Worm (Caenorhabditis elegans) whole organism, late embryonic: ENCODE data around the gene atp-2.

Source experiments
- C38D4.7 ChIP-seq: fragments of 200-800 bp; sonication (Bioruptor generic); optimal IDR thresholded peaks from 2 replicates; lab custom pipeline; 2018; ENCODE audit warnings: mild to moderate bottlenecking, missing genetic modification characterization, moderate library complexity, missing compliant biosample characterization
- F13H6.1 ChIP-seq: sonication (generic microtip); optimal IDR thresholded peaks from 2 replicates; lab custom pipeline; 2016; ENCODE audit warnings: missing genetic modification characterization, missing compliant biosample characterization
- K02D7.2 ChIP-seq: sonication (generic microtip); optimal IDR thresholded peaks from 2 replicates; lab custom pipeline; 2017; ENCODE audit warnings: mild to moderate bottlenecking, missing genetic modification characterization, missing compliant biosample characterization
- T23F11.4 ChIP-seq: fragments of 200-800 bp; sonication (Bioruptor generic); optimal IDR thresholded peaks from 2 replicates; lab custom pipeline; 2018; ENCODE audit warnings: mild to moderate bottlenecking, missing genetic modification characterization, missing compliant biosample characterization
- Y22D7AL.16 ChIP-seq: sonication (generic microtip); optimal IDR thresholded peaks from 2 replicates; lab custom pipeline; 2016; ENCODE audit warnings: missing genetic modification characterization, missing compliant biosample characterization
- ahr-1 ChIP-seq: sonication (generic microtip); optimal IDR thresholded peaks from 2 replicates; lab custom pipeline; 2016; ENCODE audit warnings: missing genetic modification characterization, missing compliant biosample characterization
- ceh-14 ChIP-seq: sonication (generic microtip); optimal IDR thresholded peaks from 2 replicates; lab custom pipeline; 2016; ENCODE audit warnings: missing genotype, missing genetic modification characterization, missing compliant biosample characterization
- ceh-18 ChIP-seq: sonication (generic microtip); optimal IDR thresholded peaks from 2 replicates; lab custom pipeline; 2016; ENCODE audit warnings: missing genetic modification characterization, missing compliant biosample characterization
- ceh-19 ChIP-seq: fragments of 200-800 bp; sonication (Bioruptor generic); optimal IDR thresholded peaks from 2 replicates; lab custom pipeline; 2018; ENCODE audit warnings: mild to moderate bottlenecking, missing genetic modification characterization, missing compliant biosample characterization
- ceh-2 ChIP-seq: sonication (generic microtip); optimal IDR thresholded peaks from 2 replicates; lab custom pipeline; 2016; ENCODE audit warnings: missing genotype, missing genetic modification characterization, missing compliant biosample characterization
- ceh-31 ChIP-seq: sonication (generic microtip); optimal IDR thresholded peaks from 2 replicates; lab custom pipeline; 2016; ENCODE audit warnings: missing genetic modification characterization, missing compliant biosample characterization
- ceh-34 ChIP-seq: sonication (generic microtip); optimal IDR thresholded peaks from 2 replicates; lab custom pipeline; 2016; ENCODE audit warnings: mild to moderate bottlenecking, missing genetic modification characterization, missing compliant biosample characterization
- ceh-6 ChIP-seq: fragments of 200-800 bp; sonication (Bioruptor generic); optimal IDR thresholded peaks from 2 replicates; lab custom pipeline; 2018; ENCODE audit warnings: mild to moderate bottlenecking, missing genetic modification characterization, missing compliant biosample characterization
- che-1 ChIP-seq: sonication (generic microtip); optimal IDR thresholded peaks from 2 replicates; lab custom pipeline; 2016; ENCODE audit warnings: mild to moderate bottlenecking, missing genetic modification characterization, missing compliant biosample characterization
- dmd-4 ChIP-seq: sonication (generic microtip); optimal IDR thresholded peaks from 2 replicates; lab custom pipeline; 2016; ENCODE audit warnings: borderline replicate concordance, missing genetic modification characterization, missing compliant biosample characterization
- elt-2 ChIP-seq: sonication (generic microtip); optimal IDR thresholded peaks from 2 replicates; lab custom pipeline; 2016; ENCODE audit warnings: missing genetic modification reagents, missing genetic modification characterization, missing compliant biosample characterization
- ets-4 ChIP-seq: sonication (generic microtip); optimal IDR thresholded peaks from 2 replicates; lab custom pipeline; 2016; ENCODE audit warnings: missing genetic modification characterization, missing compliant biosample characterization
- eyg-1 ChIP-seq: sonication (generic microtip); optimal IDR thresholded peaks from 2 replicates; lab custom pipeline; 2016; ENCODE audit warnings: missing genotype, missing genetic modification characterization, missing compliant biosample characterization
- fkh-6 ChIP-seq: sonication (generic microtip); optimal IDR thresholded peaks from 2 replicates; lab custom pipeline; 2016; ENCODE audit warnings: missing genetic modification characterization, missing compliant biosample characterization
- gmeb-2 ChIP-seq: sonication (generic microtip); optimal IDR thresholded peaks from 2 replicates; lab custom pipeline; 2016; ENCODE audit warnings: missing genetic modification characterization, inconsistent platforms, missing compliant biosample characterization
- hlh-13 ChIP-seq: fragments of 200-800 bp; sonication (Bioruptor generic); optimal IDR thresholded peaks from 2 replicates; lab custom pipeline; 2018; ENCODE audit warnings: mild to moderate bottlenecking, missing genetic modification characterization, missing compliant biosample characterization
- hlh-15 ChIP-seq: sonication (generic microtip); optimal IDR thresholded peaks from 2 replicates; lab custom pipeline; 2016; ENCODE audit warnings: missing genetic modification characterization, missing compliant biosample characterization
- hlh-30 ChIP-seq: sonication (generic microtip); optimal IDR thresholded peaks from 2 replicates; lab custom pipeline; 2017; ENCODE audit warnings: antibody characterized with exemption, missing genetic modification characterization, missing compliant biosample characterization; ENCODE audit not compliant: insufficient read depth
- lim-6 ChIP-seq: sonication (generic microtip); optimal IDR thresholded peaks from 2 replicates; lab custom pipeline; 2016; ENCODE audit warnings: missing genetic modification characterization, missing compliant biosample characterization
- lin-11 ChIP-seq: fragments of 200-800 bp; sonication (Bioruptor generic); optimal IDR thresholded peaks from 2 replicates; lab custom pipeline; 2018; ENCODE audit warnings: mild to moderate bottlenecking, missing genetic modification characterization, missing compliant biosample characterization
- nfya-1 ChIP-seq: sonication (generic microtip); optimal IDR thresholded peaks from 2 replicates; lab custom pipeline; 2017; ENCODE audit warnings: missing genetic modification characterization, mild to moderate bottlenecking, missing compliant biosample characterization, antibody characterized with exemption, moderate library complexity
- nhr-232 ChIP-seq: sonication (generic microtip); optimal IDR thresholded peaks from 2 replicates; lab custom pipeline; 2016; ENCODE audit warnings: missing genetic modification characterization, missing compliant biosample characterization
- npax-4 ChIP-seq: sonication (generic microtip); optimal IDR thresholded peaks from 2 replicates; lab custom pipeline; 2016; ENCODE audit warnings: missing genetic modification characterization, missing compliant biosample characterization
- pat-9 ChIP-seq: fragments of 200-800 bp; sonication (Bioruptor generic); optimal IDR thresholded peaks from 2 replicates; lab custom pipeline; 2018; ENCODE audit warnings: mild to moderate bottlenecking, missing genetic modification characterization, moderate library complexity, missing compliant biosample characterization
- pax-1 ChIP-seq: fragments of 150-350 bp; optimal IDR thresholded peaks from 2 replicates; lab custom pipeline; 2014; ENCODE audit warnings: missing biosample characterization, missing genetic modification characterization
- pha-2 ChIP-seq: sonication (generic microtip); optimal IDR thresholded peaks from 2 replicates; lab custom pipeline; 2017; ENCODE audit warnings: mild to moderate bottlenecking, missing genetic modification characterization, missing compliant biosample characterization
- rnt-1 ChIP-seq: sonication (generic microtip); optimal IDR thresholded peaks from 2 replicates; lab custom pipeline; 2016; ENCODE audit warnings: missing genetic modification characterization, missing compliant biosample characterization
- sdc-2 ChIP-seq: sonication (generic microtip); optimal IDR thresholded peaks from 2 replicates; lab custom pipeline; 2016; ENCODE audit warnings: missing genotype, missing genetic modification characterization, missing compliant biosample characterization
- sox-2 ChIP-seq: fragments of 200-800 bp; sonication (Bioruptor generic); IDR thresholded peaks from 2 replicates; pipeline ENCODE4 v1.3.6; 2022; ENCODE audit warnings: missing genetic modification reagents, missing genetic modification characterization, missing compliant biosample characterization
- syd-9 ChIP-seq: sonication (generic microtip); optimal IDR thresholded peaks from 2 replicates; lab custom pipeline; 2016; ENCODE audit warnings: mild to moderate bottlenecking, missing genetic modification characterization, moderate library complexity, missing compliant biosample characterization
- ttx-3 ChIP-seq: sonication (generic microtip); optimal IDR thresholded peaks from 2 replicates; lab custom pipeline; 2016; ENCODE audit warnings: missing genetic modification reagents, missing genetic modification characterization, missing compliant biosample characterization
- unc-3 ChIP-seq, 2 experiments: fragments of 200-800 bp in 1 of 2; sonication (Bioruptor generic) in 1 of 2; sonication (generic microtip) in 1 of 2; conservative IDR thresholded peaks in 1 of 2; optimal IDR thresholded peaks in 1 of 2; 2 replicates each; pipeline versions ENCODE4 v1.3.6 to Lab custom; 2016 to 2022; ENCODE audit warnings: missing compliant biosample characterization in 2 of 2, missing genetic modification characterization in 2 of 2, missing genetic modification reagents in 1 of 2
- unc-55 ChIP-seq: sonication (generic microtip); optimal IDR thresholded peaks from 2 replicates; lab custom pipeline; 2017; ENCODE audit warnings: missing biosample characterization, missing genetic modification reagents, missing genetic modification characterization
- unc-86 ChIP-seq: sonication (generic microtip); optimal IDR thresholded peaks from 2 replicates; lab custom pipeline; 2016; ENCODE audit warnings: missing genetic modification characterization, missing compliant biosample characterization
- zip-5 ChIP-seq: sonication (generic microtip); optimal IDR thresholded peaks from 2 replicates; lab custom pipeline; 2016; ENCODE audit warnings: missing genetic modification characterization, missing compliant biosample characterization
- ztf-16 ChIP-seq: sonication (generic microtip); optimal IDR thresholded peaks from 2 replicates; lab custom pipeline; 2017; ENCODE audit warnings: missing genetic modification characterization, missing compliant biosample characterization

The atp-2 gene

DNA sequence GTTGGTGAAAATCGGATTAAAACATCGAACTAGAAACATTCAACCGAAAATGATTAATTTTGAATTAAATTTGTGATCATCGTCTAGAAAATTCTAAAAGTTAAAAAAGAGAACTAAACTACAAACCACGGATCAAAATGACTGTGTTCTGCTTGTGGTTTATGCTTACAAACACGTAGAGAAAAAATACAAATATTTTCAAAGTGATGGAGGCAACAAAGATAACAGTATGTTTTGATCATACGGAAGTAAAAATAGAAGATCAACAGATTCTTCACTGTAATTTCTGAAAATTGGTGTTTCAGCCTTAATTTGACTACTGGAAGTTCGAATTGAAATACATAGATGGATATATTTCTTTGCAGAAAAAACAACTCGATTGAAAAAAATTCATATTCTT lies 24.9 kb upstream of the atp-2 start:
- TF ChIP-seq ceh-18 (tag; lab: Kevin White, UChicago): no peak

ce11 chrIII:5206861-5207414 lies 21.3 kb upstream of the atp-2 start, which contains the start of gene morc-1:
morc-1 (minus strand) TSS chrIII:5206911.
- peak; percentile 7 for TF ChIP-seq C38D4.7 (GFP tag; lab: Kevin White, UChicago)
- no peak for TF ChIP-seq eyg-1 (tag; lab: Kevin White, UChicago)

DNA sequence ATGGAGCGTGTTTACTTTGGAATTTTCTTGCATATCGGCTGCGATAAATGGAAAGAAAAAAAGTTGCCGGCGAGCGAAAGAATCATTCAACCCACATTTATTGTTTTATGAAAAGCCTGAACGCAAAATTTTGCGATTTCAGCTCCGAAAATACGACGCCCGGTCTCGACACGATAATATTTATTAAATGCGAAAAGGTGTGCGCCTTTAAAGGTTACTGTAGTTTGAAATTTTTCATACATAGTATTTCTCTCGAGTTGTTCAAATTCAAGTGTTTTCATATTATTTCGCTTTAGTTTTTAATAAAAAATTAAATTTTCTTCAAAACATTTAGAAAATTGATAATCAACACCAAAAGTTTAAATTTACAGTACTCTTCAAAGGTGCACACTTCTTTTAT lies 19.2 kb upstream of the atp-2 start, which contains the start of gene syx-16:
Gene syx-16, minus strand, starts transcription at position 118 of the 400 bp plus-strand sequence.
- TF ChIP-seq K02D7.2 (no peak), che-1 (tag; lab: Kevin White, UChicago) (no peak), fkh-6 (no peak), pax-1 (tag; lab: Kevin White, UChicago) (no peak), npax-4 (tag; lab: Kevin White, UChicago) (no peak), zip-5 (no peak), F13H6.1 (tag; lab: Kevin White, UChicago) (no peak), T23F11.4 (GFP tag; lab: Kevin White, UChicago) (no peak)

DNA sequence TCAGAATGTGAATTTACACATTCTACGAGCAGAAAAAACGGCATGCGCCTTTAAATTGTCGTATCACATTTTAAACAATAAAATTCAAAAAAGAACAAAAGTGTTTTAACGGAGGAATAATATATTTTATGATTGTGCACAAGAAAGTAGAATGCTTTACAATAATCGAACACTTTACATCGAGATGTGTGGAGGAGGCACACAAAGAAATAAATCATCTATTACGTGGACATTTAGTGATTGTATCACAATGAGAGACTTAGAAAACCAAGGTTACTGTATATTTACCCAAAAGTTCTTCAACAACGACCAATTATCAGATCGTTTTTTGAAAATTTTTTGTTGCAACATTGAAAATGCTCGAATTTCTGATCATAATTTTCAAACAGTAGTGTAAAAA lies 17.9 kb upstream of the atp-2 start:
- TF ChIP-seq unc-55 (peak; percentile 12), ceh-34 (tag; lab: Kevin White, UChicago) (no peak), pax-1 (tag; lab: Kevin White, UChicago) (no peak)

ce11 chrIII:5211137-5211648 lies 17.0 kb upstream of the atp-2 start:
- TF ChIP-seq ceh-19 (GFP tag; lab: Kevin White, UChicago) (peak; percentile 82), unc-86 (tag; lab: Kevin White, UChicago) (peak; percentile 45), nfya-1 (tag; lab: Kevin White, UChicago) (peak; percentile 1), ttx-3 (peak; percentile 3), zip-5 (peak; percentile 4), lin-11 (tag; lab: Kevin White, UChicago) (peak; percentile 63), K02D7.2 (peak; percentile 52), ceh-18 (tag; lab: Kevin White, UChicago) (peak; percentile 73), pat-9 (peak; percentile 43), elt-2 (tag; lab: Kevin White, UChicago) (peak; percentile 74), ztf-16 (peak; percentile 10), hlh-13 (GFP tag; lab: Kevin White, UChicago) (peak; percentile 25), ceh-2 (tag; lab: Kevin White, UChicago) (peak; percentile 62), gmeb-2 (tag; lab: Kevin White, UChicago) (peak; percentile 43), nhr-232 (tag; lab: Kevin White, UChicago) (peak; percentile 65), T23F11.4 (GFP tag; lab: Kevin White, UChicago) (peak; percentile 30), hlh-30 (tag; lab: Kevin White, UChicago) (peak; percentile 42), F13H6.1 (tag; lab: Kevin White, UChicago) (peak; percentile 23), ceh-31 (tag; lab: Kevin White, UChicago) (peak; percentile 54), sox-2 (GFP tag; lab: Robert Waterston, UW) (peak; percentile 17; the same call in 1 of the 2 replicates), lim-6 (tag; lab: Kevin White, UChicago) (peak; percentile 33), unc-3 (GFP tag; conservative IDR thresholded peaks at IDR 0.05; lab: Robert Waterston, UW) (peak; percentile 61; the same call in 1 of the 2 replicates), unc-3 (tag; optimal IDR thresholded peaks at IDR 0.05; lab: Kevin White, UChicago) (peak; percentile 48), syd-9 (tag; lab: Kevin White, UChicago) (peak; percentile 72), Y22D7AL.16 (tag; lab: Kevin White, UChicago) (peak; percentile 65), ceh-14 (tag; lab: Kevin White, UChicago) (peak; percentile 41), sdc-2 (tag; lab: Kevin White, UChicago) (peak; percentile 49), pha-2 (tag; lab: Kevin White, UChicago) (peak; percentile 70), dmd-4 (tag; lab: Kevin White, UChicago) (peak; percentile 72), C38D4.7 (GFP tag; lab: Kevin White, UChicago) (peak; percentile 64), hlh-15 (tag; lab: Kevin White, UChicago) (peak; percentile 60), ets-4 (tag; lab: Kevin White, UChicago) (peak; percentile 68), rnt-1 (tag; lab: Kevin White, UChicago) (peak; percentile 25), ceh-34 (tag; lab: Kevin White, UChicago) (peak; percentile 73), ahr-1 (tag; lab: Kevin White, UChicago) (peak; percentile 20), ceh-6 (peak; percentile 66)
